Worm (Caenorhabditis elegans): ENCODE data around the gene C07G1.7.

DNA sequence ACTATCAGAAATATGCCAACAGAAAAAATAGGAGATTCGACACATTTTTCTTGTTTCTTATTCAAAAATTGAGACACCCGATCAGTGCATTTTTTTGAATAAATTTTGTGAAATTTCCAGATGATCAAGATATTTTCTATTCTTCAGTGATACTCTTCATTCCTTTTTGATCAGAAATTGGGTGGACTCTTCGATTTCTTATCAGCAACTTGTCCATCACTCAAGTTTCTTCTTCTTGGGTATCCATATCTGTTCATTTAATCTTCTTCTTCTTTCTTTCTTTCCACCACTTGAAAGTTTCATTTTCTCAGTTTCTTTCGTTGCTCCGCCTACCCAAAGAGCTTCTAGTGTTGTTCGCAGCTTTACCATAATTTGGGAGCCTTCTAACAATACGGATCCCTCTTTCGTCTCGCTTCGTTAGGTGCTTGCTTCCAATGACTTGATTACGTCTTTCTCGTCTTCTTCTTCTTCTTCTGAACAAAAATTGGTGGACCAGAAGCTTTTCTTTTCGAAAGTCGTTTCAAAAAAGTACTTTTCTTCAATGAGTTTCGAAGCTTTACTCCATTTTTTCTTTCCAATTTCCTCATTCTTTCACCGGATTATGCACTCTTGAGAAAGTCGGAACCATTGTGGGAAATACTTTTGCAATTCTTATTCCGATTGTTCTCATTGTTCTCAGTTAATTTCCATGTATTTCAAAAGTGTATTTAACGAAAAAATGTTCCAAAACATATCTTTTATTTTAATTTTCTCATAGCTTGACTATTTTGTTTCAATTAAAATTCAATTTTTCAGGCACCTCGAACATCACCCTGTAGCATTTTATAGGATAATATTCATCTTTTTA, 35.7 kb downstream of the C07G1.7 start, which contains the start of gene pct-1:
- TF ChIP-seq him-1 (tag; optimal IDR thresholded peaks at IDR 0.05) (no peak), W03F9.2 (tag; optimal IDR thresholded peaks at IDR 0.05) (no peak), dao-5 (tag; optimal IDR thresholded peaks at IDR 0.05) (no peak)

All from whole organism, L4/young adult.